Worm (Caenorhabditis elegans) whole organism, mixed stage, embryonic: ENCODE data around the gene K06A4.2.

ENCODE experiments used
- M03D4.4 ChIP-seq: sonication (generic microtip); optimal IDR thresholded peaks from 2 replicates; lab custom pipeline; 2017; ENCODE audit warnings: mild to moderate bottlenecking, missing genetic modification characterization, missing compliant biosample characterization
- ceh-39 ChIP-seq: fragments of 150-350 bp; optimal IDR thresholded peaks from 2 replicates; lab custom pipeline; 2014; ENCODE audit warnings: missing biosample characterization, missing genetic modification characterization
- ceh-43 ChIP-seq: fragments of 200-800 bp; sonication (Bioruptor generic); optimal IDR thresholded peaks from 2 replicates; lab custom pipeline; 2018; ENCODE audit warnings: mild to moderate bottlenecking, missing genetic modification characterization, moderate library complexity, missing compliant biosample characterization
- ceh-83 ChIP-seq: fragments of 200-800 bp; sonication (Bioruptor generic); optimal IDR thresholded peaks from 2 replicates; lab custom pipeline; 2018; ENCODE audit warnings: mild to moderate bottlenecking, missing genetic modification characterization, missing compliant biosample characterization
- ces-1 ChIP-seq: fragments of 150-350 bp; optimal IDR thresholded peaks from 2 replicates; lab custom pipeline; 2014; ENCODE audit warnings: missing biosample characterization, missing genetic modification reagents, missing genetic modification characterization
- cnd-1 ChIP-seq: fragments of 200-800 bp; sonication (Bioruptor generic); optimal IDR thresholded peaks from 2 replicates; lab custom pipeline; 2018; ENCODE audit warnings: mild to moderate bottlenecking, missing genetic modification characterization, missing compliant biosample characterization
- elt-1 ChIP-seq: sonication (generic microtip); optimal IDR thresholded peaks from 2 replicates; lab custom pipeline; 2017; ENCODE audit warnings: missing genetic modification characterization, mild to moderate bottlenecking, missing compliant biosample characterization, antibody characterized with exemption, moderate library complexity, borderline replicate concordance; ENCODE audit not compliant: insufficient read depth
- elt-3 ChIP-seq: fragments of 150-350 bp; optimal IDR thresholded peaks from 2 replicates; lab custom pipeline; 2014; ENCODE audit warnings: missing biosample characterization, missing genetic modification characterization
- flh-1 ChIP-seq: fragments of 200-800 bp; sonication (Bioruptor generic); optimal IDR thresholded peaks from 2 replicates; lab custom pipeline; 2018; ENCODE audit warnings: mild to moderate bottlenecking, missing genetic modification characterization, moderate library complexity, missing compliant biosample characterization
- ham-2 ChIP-seq: fragments of 200-800 bp; sonication (Bioruptor generic); optimal IDR thresholded peaks from 2 replicates; lab custom pipeline; 2018; ENCODE audit warnings: mild to moderate bottlenecking, missing genetic modification characterization, missing compliant biosample characterization
- lin-13 ChIP-seq: fragments of 150-350 bp; optimal IDR thresholded peaks from 2 replicates; lab custom pipeline; 2014; ENCODE audit warnings: missing biosample characterization, missing genetic modification characterization
- lin-32 ChIP-seq: fragments of 200-800 bp; sonication (Bioruptor generic); optimal IDR thresholded peaks from 2 replicates; lab custom pipeline; 2018; ENCODE audit warnings: mild to moderate bottlenecking, missing genetic modification characterization, missing compliant biosample characterization
- lsy-2 ChIP-seq: fragments of 150-350 bp; optimal IDR thresholded peaks from 2 replicates; lab custom pipeline; 2014; ENCODE audit warnings: missing biosample characterization, missing genetic modification characterization
- mab-5 ChIP-seq: fragments of 150-350 bp; optimal IDR thresholded peaks from 2 replicates; lab custom pipeline; 2014; ENCODE audit warnings: missing biosample characterization, missing genetic modification characterization
- mep-1 ChIP-seq: fragments of 150-350 bp; optimal IDR thresholded peaks from 2 replicates; lab custom pipeline; 2017; ENCODE audit warnings: missing biosample characterization, missing genetic modification reagents, missing genetic modification characterization, inconsistent platforms
- mls-2 ChIP-seq: sonication (generic microtip); optimal IDR thresholded peaks from 2 replicates; lab custom pipeline; 2016; ENCODE audit warnings: mild to moderate bottlenecking, missing genetic modification characterization, moderate library complexity, missing compliant biosample characterization
- nhr-12 ChIP-seq: fragments of 150-350 bp; optimal IDR thresholded peaks from 2 replicates; lab custom pipeline; 2014; ENCODE audit warnings: missing biosample characterization, missing genetic modification characterization
- nhr-2 ChIP-seq: fragments of 150-350 bp; optimal IDR thresholded peaks from 2 replicates; lab custom pipeline; 2014; ENCODE audit warnings: missing biosample characterization, missing genetic modification characterization
- nhr-237 ChIP-seq: fragments of 150-350 bp; optimal IDR thresholded peaks from 2 replicates; lab custom pipeline; 2014; ENCODE audit warnings: missing biosample characterization, missing genetic modification characterization
- nhr-28 ChIP-seq: fragments of 150-350 bp; optimal IDR thresholded peaks from 2 replicates; lab custom pipeline; 2014; ENCODE audit warnings: missing biosample characterization, missing genetic modification characterization
- nhr-76 ChIP-seq: sonication (generic microtip); optimal IDR thresholded peaks from 2 replicates; lab custom pipeline; 2017; ENCODE audit warnings: missing biosample characterization, missing genetic modification characterization
- sem-2 ChIP-seq: fragments of 200-800 bp; sonication (Bioruptor generic); optimal IDR thresholded peaks from 2 replicates; lab custom pipeline; 2018; ENCODE audit warnings: mild to moderate bottlenecking, missing genetic modification characterization, missing compliant biosample characterization
- snpc-4 ChIP-seq: fragments of 150-350 bp; optimal IDR thresholded peaks from 2 replicates; lab custom pipeline; 2014; ENCODE audit warnings: missing biosample characterization, missing genetic modification characterization
- tbx-8 ChIP-seq: fragments of 200-800 bp; sonication (Bioruptor generic); optimal IDR thresholded peaks from 2 replicates; lab custom pipeline; 2018; ENCODE audit warnings: mild to moderate bottlenecking, missing genetic modification characterization, moderate library complexity, missing compliant biosample characterization
- unc-120 ChIP-seq: sonication (generic microtip); optimal IDR thresholded peaks from 2 replicates; lab custom pipeline; 2017; ENCODE audit warnings: missing genetic modification characterization, missing compliant biosample characterization; ENCODE audit not compliant: poor library complexity, severe bottlenecking
- unc-39 ChIP-seq: fragments of 150-350 bp; optimal IDR thresholded peaks from 2 replicates; lab custom pipeline; 2014; ENCODE audit warnings: missing biosample characterization, missing genetic modification characterization
- unc-62 ChIP-seq: fragments of 150-350 bp; optimal IDR thresholded peaks from 2 replicates; lab custom pipeline; 2014; ENCODE audit warnings: missing biosample characterization, missing genetic modification reagents, missing genetic modification characterization
- zip-8 ChIP-seq: fragments of 150-350 bp; optimal IDR thresholded peaks from 2 replicates; lab custom pipeline; 2014; ENCODE audit warnings: missing biosample characterization, missing genetic modification characterization
- ztf-11 ChIP-seq: fragments of 150-350 bp; optimal IDR thresholded peaks from 2 replicates; lab custom pipeline; 2014; ENCODE audit warnings: missing biosample characterization, missing genetic modification characterization

The K06A4.2 gene

DNA sequence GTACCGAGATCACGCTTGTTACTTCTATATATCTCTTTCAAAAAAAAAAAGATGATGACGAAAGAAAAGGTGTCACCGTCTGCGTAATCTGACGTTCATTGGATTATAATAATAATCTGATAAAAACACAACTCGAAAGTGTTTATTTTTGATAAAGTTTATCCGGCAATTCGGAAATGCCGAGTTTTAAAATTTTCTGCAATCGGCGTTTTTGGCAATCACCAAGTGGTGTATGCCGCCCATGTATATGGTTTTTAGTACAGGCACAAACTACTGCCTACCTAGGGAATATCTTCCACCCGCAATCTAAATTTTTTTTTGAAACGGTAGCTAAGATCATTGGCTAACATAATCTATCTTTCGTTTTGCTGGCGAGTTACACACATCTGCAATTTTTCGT is 10.1 kb upstream of the K06A4.2 start:
- no peak for TF ChIP-seq nhr-2 (tag; lab: Kevin White, UChicago)

DNA sequence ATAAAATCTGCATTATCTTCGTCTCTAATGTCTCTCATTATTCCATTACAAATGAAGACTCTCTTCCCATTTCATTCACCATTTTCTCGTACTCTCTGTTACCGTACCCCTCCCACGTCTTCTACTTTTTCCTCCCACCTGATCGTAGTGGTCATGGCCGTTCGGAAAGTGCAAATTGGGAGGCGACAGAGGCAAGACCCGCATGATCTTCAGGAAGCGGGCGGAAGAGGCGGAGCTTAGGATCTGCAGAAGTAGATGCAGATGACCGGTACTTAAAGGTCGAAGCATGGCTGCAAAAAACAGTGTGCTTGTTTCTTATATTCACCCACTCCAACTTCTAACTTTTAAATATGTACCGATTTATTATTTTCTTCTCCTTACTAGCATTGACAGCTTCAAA is 6.1 kb upstream of the K06A4.2 start, which contains the start of gene nas-3:
Gene nas-3 (plus strand): TSS at position 301 of the 400 bp plus-strand sequence.
- TF ChIP-seq lin-13 (no peak), M03D4.4 (no peak), nhr-12 (tag; lab: Kevin White, UChicago) (no peak), lsy-2 (tag; lab: Kevin White, UChicago) (no peak), cnd-1 (tag; lab: Kevin White, UChicago) (no peak), mep-1 (tag; lab: Kevin White, UChicago) (no peak), flh-1 (GFP tag; lab: Kevin White, UChicago) (no peak), tbx-8 (GFP tag; lab: Kevin White, UChicago) (no peak), zip-8 (tag; lab: Kevin White, UChicago) (no peak), ceh-39 (tag; lab: Kevin White, UChicago) (no peak)
- TF ChIP-seq, all 35 proteins: peak for 0

DNA sequence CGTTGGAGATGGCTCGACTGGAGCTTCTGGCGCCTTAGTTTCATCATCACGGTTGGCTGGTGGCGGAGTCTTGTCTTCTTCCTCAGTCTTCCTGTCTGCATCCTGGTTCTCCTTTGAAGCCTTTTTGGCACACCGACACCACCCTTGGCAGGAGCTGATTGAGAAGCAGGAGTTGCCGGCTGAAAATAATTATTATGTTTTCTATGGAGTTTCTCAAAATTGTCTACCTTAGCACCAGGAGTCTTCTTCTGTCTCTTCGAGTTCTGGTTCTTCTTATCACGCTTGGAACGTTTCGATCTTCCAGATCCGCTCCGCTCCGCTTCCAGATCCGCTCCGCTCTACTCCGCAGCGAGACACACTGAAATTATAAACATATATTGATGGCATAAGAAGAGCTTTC is 3.4 kb upstream of the K06A4.2 start, which contains the start of gene K06A4.6:
Gene K06A4.6 (minus strand): TSS at position 101 of the 400 bp plus-strand sequence.
- TF ChIP-seq ceh-83: no peak
- TF ChIP-seq ces-1 (GFP tag; lab: Kevin White, UChicago): no peak
- TF ChIP-seq elt-3 (tag; lab: Kevin White, UChicago): no peak
- no peak for TF ChIP-seq unc-39 (tag; lab: Kevin White, UChicago)
- no peak for TF ChIP-seq cnd-1 (tag; lab: Kevin White, UChicago)
- TF ChIP-seq ceh-39 (tag; lab: Kevin White, UChicago): no peak
- no peak for TF ChIP-seq ceh-43 (GFP tag; lab: Kevin White, UChicago)

DNA sequence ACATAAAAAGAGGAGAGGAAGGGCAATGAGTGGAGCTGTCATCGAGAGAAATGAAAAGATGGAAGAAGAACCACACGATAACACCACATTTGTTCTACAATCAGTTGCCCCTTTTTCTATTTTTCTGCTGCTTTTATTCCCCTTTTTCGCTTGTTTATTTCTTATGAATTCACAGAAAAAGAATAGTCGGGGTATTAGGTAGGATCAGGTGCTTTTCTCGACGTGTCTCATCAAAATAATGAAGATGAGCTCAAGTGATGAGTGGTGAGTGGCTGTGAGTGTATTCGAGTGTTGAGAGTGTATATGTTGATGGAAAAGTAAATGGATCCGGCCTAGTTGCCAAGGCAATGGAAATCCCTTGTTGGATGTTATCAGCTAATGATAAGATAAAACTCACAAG is 1.5 kb downstream of the K06A4.2 start:
- TF ChIP-seq tbx-8 (GFP tag; lab: Kevin White, UChicago): no peak
- no peak for TF ChIP-seq ceh-39 (tag; lab: Kevin White, UChicago)
- no peak for TF ChIP-seq sem-2 (GFP tag; lab: Kevin White, UChicago)
- TF ChIP-seq nhr-237 (tag; lab: Kevin White, UChicago): no peak
- no peak for TF ChIP-seq unc-120 (tag; lab: Kevin White, UChicago)
- no peak for TF ChIP-seq mls-2 (tag; lab: Kevin White, UChicago)
- no peak for TF ChIP-seq flh-1 (GFP tag; lab: Kevin White, UChicago)
- TF ChIP-seq elt-1 (tag; lab: Kevin White, UChicago): no peak
- TF ChIP-seq elt-3 (tag; lab: Kevin White, UChicago): no peak
- no peak for TF ChIP-seq nhr-12 (tag; lab: Kevin White, UChicago)
- TF ChIP-seq ceh-43 (GFP tag; lab: Kevin White, UChicago): no peak
- no peak for TF ChIP-seq lin-32
- TF ChIP-seq, all 35 proteins: peak for 0

DNA sequence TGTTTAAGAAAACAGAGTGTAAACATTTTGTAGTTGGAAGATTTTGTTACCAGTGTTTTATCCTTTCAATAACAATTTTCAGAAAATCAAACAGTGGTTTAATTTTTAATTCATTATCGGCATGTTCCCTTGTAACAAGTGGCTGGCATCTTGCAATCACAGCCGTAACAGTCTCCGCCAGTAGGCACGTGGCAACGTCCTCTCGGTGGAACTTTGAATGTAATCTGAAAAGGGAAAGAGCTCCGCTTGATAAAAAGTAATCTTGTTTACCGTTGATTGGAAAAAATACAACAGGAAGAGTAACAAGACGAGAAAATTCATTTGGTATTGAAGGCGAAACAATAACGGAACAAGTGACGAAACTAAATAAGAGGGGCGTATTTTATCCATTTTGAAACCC is 5.4 kb downstream of the K06A4.2 start, which contains the start of gene K06A4.10:
Gene K06A4.10 (minus strand): TSS at position 390 of the 400 bp plus-strand sequence.
- TF ChIP-seq tbx-8 (GFP tag; lab: Kevin White, UChicago) (no peak), nhr-12 (tag; lab: Kevin White, UChicago) (no peak), elt-1 (tag; lab: Kevin White, UChicago) (no peak), zip-8 (tag; lab: Kevin White, UChicago) (no peak), nhr-28 (tag; lab: Kevin White, UChicago) (no peak), ztf-11 (tag; lab: Kevin White, UChicago) (no peak), unc-120 (tag; lab: Kevin White, UChicago) (no peak), snpc-4 (no peak), nhr-237 (tag; lab: Kevin White, UChicago) (no peak), mls-2 (tag; lab: Kevin White, UChicago) (no peak), ham-2 (GFP tag; lab: Kevin White, UChicago) (no peak), unc-62 (GFP tag; lab: Kevin White, UChicago) (no peak), lin-13 (no peak), nhr-76 (tag; lab: Kevin White, UChicago) (no peak), mab-5 (tag; lab: Kevin White, UChicago) (no peak), ceh-83 (no peak), sem-2 (GFP tag; lab: Kevin White, UChicago) (no peak)
